Worm (Caenorhabditis elegans): Measurements from ENCODE around the gene K01A11.1.

- TF ChIP-seq nhr-11 (tag; optimal IDR thresholded peaks at IDR 0.05) (no peak), nfya-1 (tag; optimal IDR thresholded peaks at IDR 0.05) (no peak), ceh-22 (tag; optimal IDR thresholded peaks at IDR 0.05) (no peak), T23F11.4 (GFP tag; optimal IDR thresholded peaks at IDR 0.05) (no peak), pha-2 (tag; optimal IDR thresholded peaks at IDR 0.05) (no peak), ceh-18 (tag; optimal IDR thresholded peaks at IDR 0.05) (no peak), K09A11.1 (tag; optimal IDR thresholded peaks at IDR 0.05; ENCODE audit: insufficient read depth) (no peak), hlh-13 (GFP tag; optimal IDR thresholded peaks at IDR 0.05) (no peak), odd-2 (tag; optimal IDR thresholded peaks at IDR 0.05) (no peak), pqm-1 (tag; optimal IDR thresholded peaks at IDR 0.05) (no peak), ama-1 (optimal IDR thresholded peaks at IDR 0.05) (no peak), elt-2 (tag; optimal IDR thresholded peaks at IDR 0.05) (no peak)
Observed at ce11 chrIII:3477375-3477774, 46.1 kb upstream of the K01A11.1 start.
